Worm (Caenorhabditis elegans): ENCODE measurements around the gene srx-80.

Gene srx-80

DNA sequence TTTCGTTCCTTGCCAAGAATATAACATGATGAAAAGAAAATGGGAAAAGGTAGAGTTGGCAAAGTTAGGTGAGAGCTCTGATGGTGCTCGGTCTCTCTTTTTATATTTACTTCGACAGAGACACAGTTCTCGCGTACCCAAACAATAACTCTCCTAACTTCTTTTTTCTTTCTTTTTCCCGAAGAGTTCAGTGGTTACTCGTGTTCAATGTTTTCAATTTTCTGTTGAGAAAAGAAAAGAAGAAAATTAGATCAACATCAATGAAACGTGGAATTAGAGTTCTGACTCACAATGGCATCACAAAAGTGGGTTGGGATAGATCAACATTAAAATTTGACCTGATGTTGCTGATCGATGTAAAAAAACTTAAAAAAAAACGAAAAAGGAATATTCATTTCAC is 12.9 kb downstream of the srx-80 start, which contains the start of gene idpp-16:
TSS of gene idpp-16 (minus strand) at position 101 of the 400 bp plus-strand sequence.
- no peak for TF ChIP-seq sptf-1 (tag; optimal IDR thresholded peaks at IDR 0.05)
- no peak for TF ChIP-seq unc-62 (GFP tag; optimal IDR thresholded peaks at IDR 0.05)
- no peak for TF ChIP-seq nhr-47 (tag; optimal IDR thresholded peaks at IDR 0.05)
- no peak for TF ChIP-seq ces-1 (GFP tag; optimal IDR thresholded peaks at IDR 0.05)
- TF ChIP-seq egl-13 (tag; optimal IDR thresholded peaks at IDR 0.05) = no peak
- TF ChIP-seq pax-3 (tag; optimal IDR thresholded peaks at IDR 0.05) = no peak
- no peak for TF ChIP-seq efl-3 (GFP tag; optimal IDR thresholded peaks at IDR 0.05)
- TF ChIP-seq unc-98 (GFP tag; IDR thresholded peaks at IDR 0.05) = no peak
- no peak for TF ChIP-seq unc-86 (tag; optimal IDR thresholded peaks at IDR 0.05)
- no peak for TF ChIP-seq nhr-19 (GFP tag; conservative IDR thresholded peaks at IDR 0.05)
- TF ChIP-seq nhr-71 (tag; optimal IDR thresholded peaks at IDR 0.05) = no peak
- no peak for TF ChIP-seq efl-1 (optimal IDR thresholded peaks at IDR 0.05)
- TF ChIP-seq efl-1 (GFP tag; optimal IDR thresholded peaks at IDR 0.05 in 1 of 2) = no peak
- no peak for TF ChIP-seq nhr-77 (tag; optimal IDR thresholded peaks at IDR 0.05)

DNA sequence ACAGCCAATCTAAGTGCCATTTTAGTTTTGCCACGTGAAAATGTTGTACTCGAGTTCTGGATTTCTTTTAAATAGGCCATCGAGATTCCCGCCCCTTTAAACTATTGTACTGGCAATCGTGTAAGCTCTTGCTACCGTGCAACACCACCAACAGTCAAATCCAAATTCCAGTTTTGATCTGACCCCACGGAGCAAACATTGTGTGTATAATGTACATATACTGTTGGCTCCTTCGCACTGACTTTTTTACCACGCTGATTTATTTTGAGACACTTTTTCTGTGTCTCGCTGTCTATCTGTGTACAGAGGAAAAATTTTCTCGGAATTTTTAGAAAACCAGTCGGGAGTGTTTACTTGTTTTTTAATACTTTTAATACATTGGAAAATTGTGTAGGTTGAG is 16.5 kb downstream of the srx-80 start, which contains the start of gene piit-1:
TSS of gene piit-1 (minus strand) at position 101 of the 400 bp plus-strand sequence.
- TF ChIP-seq dsc-1 (tag; optimal IDR thresholded peaks at IDR 0.05) (no peak), nhr-11 (tag; optimal IDR thresholded peaks at IDR 0.05) (no peak), nhr-28 (tag; optimal IDR thresholded peaks at IDR 0.05) (no peak), xbp-1 (tag; optimal IDR thresholded peaks at IDR 0.05) (no peak), fkh-4 (tag; optimal IDR thresholded peaks at IDR 0.05; ENCODE audit: borderline replicate concordance) (no peak), isw-1 (GFP tag; IDR thresholded peaks at IDR 0.05) (no peak), nhr-85 (tag) (no peak), vab-15 (tag; optimal IDR thresholded peaks at IDR 0.05) (no peak), pag-3 (tag; optimal IDR thresholded peaks at IDR 0.05; ENCODE audit: borderline replicate concordance, insufficient read depth) (no peak), mef-2 (tag; optimal IDR thresholded peaks at IDR 0.05) (no peak), elt-3 (tag; optimal IDR thresholded peaks at IDR 0.05) (no peak), nhr-90 (tag; optimal IDR thresholded peaks at IDR 0.05; ENCODE audit: poor library complexity) (no peak), nhr-20 (tag; optimal IDR thresholded peaks at IDR 0.05) (no peak), elt-2 (tag; optimal IDR thresholded peaks at IDR 0.05) (no peak), ztf-11 (tag; optimal IDR thresholded peaks at IDR 0.05) (no peak)

DNA sequence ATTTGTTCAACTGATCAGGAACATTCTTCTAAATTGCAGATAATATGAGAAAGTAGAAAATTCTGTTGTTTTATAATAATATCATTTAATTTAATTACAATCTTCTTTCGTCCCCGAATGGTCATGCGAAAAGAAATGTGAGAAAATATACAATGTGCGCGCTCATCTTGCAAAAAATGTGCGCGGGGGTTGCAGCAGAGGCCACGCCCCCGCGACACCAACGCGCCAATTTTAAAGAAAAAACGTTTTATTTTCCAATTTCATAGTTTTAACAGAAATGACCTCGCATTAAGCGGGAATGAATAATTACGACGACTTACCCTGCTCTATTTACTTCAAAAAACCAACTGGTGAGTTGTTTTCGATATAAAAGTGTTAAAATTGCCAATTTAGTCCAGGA is 17.0 kb downstream of the srx-80 start, which contains the start of gene sas-5:
TSS of gene sas-5 (plus strand) at position 257 of the 400 bp plus-strand sequence.
- TF ChIP-seq mdl-1 (tag; optimal IDR thresholded peaks at IDR 0.05) (peak in 1 of 2 experiments; percentile 65), unc-86 (tag; optimal IDR thresholded peaks at IDR 0.05) (peak; percentile 72), fkh-4 (tag; optimal IDR thresholded peaks at IDR 0.05; ENCODE audit: borderline replicate concordance) (no peak), fkh-8 (tag; optimal IDR thresholded peaks at IDR 0.05) (peak; percentile 13), skn-1 (tag; optimal IDR thresholded peaks at IDR 0.05) (peak; percentile 74), dsc-1 (tag; optimal IDR thresholded peaks at IDR 0.05) (peak; percentile 79), efl-1 (optimal IDR thresholded peaks at IDR 0.05) (peak; percentile 51 to 93), efl-1 (GFP tag; optimal IDR thresholded peaks at IDR 0.05 in 1 of 2) (peak; percentile 89 to 99), lin-39 (tag; optimal IDR thresholded peaks at IDR 0.05) (peak; percentile 35), C04F5.9 (tag; optimal IDR thresholded peaks at IDR 0.05) (peak; percentile 4), irx-1 (tag; optimal IDR thresholded peaks at IDR 0.05) (peak; percentile 59), tbx-2 (tag; optimal IDR thresholded peaks at IDR 0.05) (peak; percentile 78), snu-23 (GFP tag; optimal IDR thresholded peaks at IDR 0.05) (peak; percentile 86), fos-1 (tag; optimal IDR thresholded peaks at IDR 0.05) (no peak), hlh-17 (GFP tag; optimal IDR thresholded peaks at IDR 0.05; ENCODE audit: borderline replicate concordance) (no peak), grh-1 (GFP tag; IDR thresholded peaks at IDR 0.05) (peak; percentile 65), nhr-19 (GFP tag; conservative IDR thresholded peaks at IDR 0.05) (peak; percentile 82), aha-1 (tag; optimal IDR thresholded peaks at IDR 0.05) (no peak), hlh-4 (tag; optimal IDR thresholded peaks at IDR 0.05) (no peak), lin-35 (GFP tag; optimal IDR thresholded peaks at IDR 0.05) (peak; percentile 86 to 95), egl-27 (tag; optimal IDR thresholded peaks at IDR 0.05) (no peak), hpl-2 (GFP tag; optimal IDR thresholded peaks at IDR 0.05) (peak; percentile 34), elt-2 (tag; optimal IDR thresholded peaks at IDR 0.05) (peak; percentile 64), rnt-1 (tag; optimal IDR thresholded peaks at IDR 0.05) (peak; percentile 91), lsy-2 (tag; optimal IDR thresholded peaks at IDR 0.05) (peak; percentile 75 to 76), ztf-11 (tag; optimal IDR thresholded peaks at IDR 0.05) (peak in 1 of 2 experiments; percentile 61), egl-13 (tag; optimal IDR thresholded peaks at IDR 0.05) (peak; percentile 49), ceh-88 (GFP tag; IDR thresholded peaks at IDR 0.05) (peak; percentile 56; the same call in 1 of the 2 replicates), ces-1 (GFP tag; optimal IDR thresholded peaks at IDR 0.05) (no peak), xbp-1 (tag; optimal IDR thresholded peaks at IDR 0.05) (peak; percentile 80), nhr-85 (tag) (peak; percentile 89)
